Fruit fly (Drosophila melanogaster): ENCODE results near the gene CG10097.

dm6 chr3R:12376828-12377227, 19.0 kb downstream of the CG10097 start, which contains the start of gene GstD6:
- TF ChIP-seq psq (optimal IDR thresholded peaks at IDR 0.05) (no peak), CG8478 (optimal IDR thresholded peaks at IDR 0.05) (no peak), Dll (optimal IDR thresholded peaks at IDR 0.05) (no peak), pan (optimal IDR thresholded peaks at IDR 0.05) (no peak)
